Worm (Caenorhabditis elegans): Measurements from ENCODE around the gene K07F5.16.

DNA sequence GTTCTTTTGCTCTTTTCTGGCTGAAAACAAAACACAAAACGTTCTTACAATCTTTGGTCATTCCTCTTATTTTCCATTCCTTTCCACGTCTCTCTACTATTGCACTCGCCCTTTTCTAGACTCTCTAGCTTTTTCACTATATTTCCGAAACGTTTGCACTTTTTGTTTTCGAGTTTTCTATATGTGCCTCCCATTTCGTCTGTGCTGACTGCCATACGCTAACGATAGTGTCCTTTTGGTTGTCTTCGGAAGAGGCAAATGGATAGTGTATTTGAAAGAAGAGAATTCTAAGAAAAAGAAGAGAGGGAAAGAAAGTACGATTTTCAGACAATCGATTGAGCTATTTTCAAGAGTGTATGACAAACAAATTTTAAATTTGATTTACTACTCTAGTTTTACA lies 8.9 kb downstream of the K07F5.16 start:
- TF ChIP-seq ceh-43 (GFP tag; optimal IDR thresholded peaks at IDR 0.05) (no peak), mep-1 (tag; optimal IDR thresholded peaks at IDR 0.05) (no peak), cnd-1 (tag; optimal IDR thresholded peaks at IDR 0.05) (no peak), ztf-11 (tag; optimal IDR thresholded peaks at IDR 0.05) (no peak), lsy-2 (tag; optimal IDR thresholded peaks at IDR 0.05) (no peak), nhr-12 (tag; optimal IDR thresholded peaks at IDR 0.05) (no peak), elt-3 (tag; optimal IDR thresholded peaks at IDR 0.05) (no peak), pha-4 (tag; optimal IDR thresholded peaks at IDR 0.05) (no peak)
